Worm (Caenorhabditis elegans) whole organism, L2 larva: Measurements from ENCODE around the gene gpa-7.

Experiments used
- blmp-1 ChIP-seq: sonication (generic microtip); optimal IDR thresholded peaks from 2 replicates; lab custom pipeline; 2017; ENCODE audit warnings: missing genetic modification characterization, mild to moderate bottlenecking, missing compliant biosample characterization, antibody characterized with exemption, moderate library complexity; ENCODE audit not compliant: insufficient read depth
- ceh-82 ChIP-seq: fragments of 150-350 bp; optimal IDR thresholded peaks from 2 replicates; lab custom pipeline; 2014; ENCODE audit warnings: missing biosample characterization, missing genetic modification characterization
- mdl-1 ChIP-seq, 2 experiments: fragments of 150-350 bp in 1 of 2; sonication (generic microtip) in 1 of 2; optimal IDR thresholded peaks; 2 replicates each; lab custom pipeline; 2017; ENCODE audit warnings: missing biosample characterization in 2 of 2, missing genetic modification characterization in 2 of 2
- nhr-23 ChIP-seq: fragments of 150-350 bp; optimal IDR thresholded peaks from 2 replicates; lab custom pipeline; 2014; ENCODE audit warnings: missing biosample characterization, missing genetic modification reagents, missing genetic modification characterization
- sma-3 ChIP-seq: sonication (generic microtip); optimal IDR thresholded peaks from 2 replicates; lab custom pipeline; 2016; ENCODE audit warnings: missing genetic modification reagents, missing genetic modification characterization, missing compliant biosample characterization
- unc-62 ChIP-seq: fragments of 150-350 bp; optimal IDR thresholded peaks from 2 replicates; lab custom pipeline; 2014; ENCODE audit warnings: missing biosample characterization, missing genetic modification reagents, missing genetic modification characterization

DNA sequence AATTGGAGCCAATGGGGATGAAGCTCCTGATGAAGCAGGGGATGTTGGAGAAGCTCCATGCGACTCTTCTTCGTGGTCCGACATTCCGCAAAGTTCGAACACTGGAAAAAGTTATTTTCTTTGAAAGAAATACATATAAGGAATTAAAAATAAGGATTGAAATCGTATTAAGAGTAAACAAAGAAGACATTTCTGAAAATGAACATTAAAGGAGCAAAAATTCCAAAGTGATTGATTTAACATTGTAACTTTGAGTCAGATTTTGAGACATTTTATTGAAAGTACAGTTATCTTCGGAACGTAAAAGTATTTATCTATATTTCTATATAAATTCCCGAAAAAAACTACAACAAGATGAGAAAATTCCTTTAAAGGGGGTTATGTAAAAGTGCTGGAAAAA is 20.7 kb downstream of the gpa-7 start, which contains the start of gene F13B12.1:
- TF ChIP-seq nhr-23 (tag; lab: Kevin White, UChicago): no peak
- no peak for TF ChIP-seq sma-3 (GFP tag; lab: Kevin White, UChicago)
- no peak for TF ChIP-seq unc-62 (GFP tag; lab: Kevin White, UChicago)
- TF ChIP-seq mdl-1 (tag; optimal IDR thresholded peaks at IDR 0.05; lab: Kevin White, UChicago): no peak
- TF ChIP-seq ceh-82 (tag; lab: Kevin White, UChicago): no peak
- no peak for TF ChIP-seq blmp-1 (tag; lab: Kevin White, UChicago)
